Fruit fly (Drosophila melanogaster) whole organism: ENCODE data around the gene eIF4E1.

Experiments used
- CG8478 ChIP-seq: fragments of >200 bp; optimal IDR thresholded peaks from 2 replicates; lab custom pipeline; 2018; ENCODE audit warnings: inconsistent platforms
- Dll ChIP-seq: fragments of >200 bp; optimal IDR thresholded peaks from 2 replicates; lab custom pipeline; 2017
- EcR ChIP-seq, 2 experiments: fragments of >200 bp; optimal IDR thresholded peaks; 2 replicates each; lab custom pipeline; 2017; ENCODE audit warnings: missing biosample characterization in 2 of 2, missing genetic modification characterization in 2 of 2, missing genetic modification reagents in 2 of 2
- pan ChIP-seq: fragments of >200 bp; optimal IDR thresholded peaks from 2 replicates; lab custom pipeline; 2017
- psq ChIP-seq: fragments of >200 bp; optimal IDR thresholded peaks from 2 replicates; lab custom pipeline; 2017
- usp ChIP-seq: fragments of >200 bp; optimal IDR thresholded peaks from 2 replicates; lab custom pipeline; 2017; ENCODE audit warnings: missing biosample characterization, missing genetic modification characterization, mixed read lengths

dm6 chr3L:9361894-9362293 is 40.4 kb downstream of the eIF4E1 start, which contains the start of gene CG34456:
- TF ChIP-seq psq (lab: Kevin White, UChicago), result no peak
- no peak for TF ChIP-seq pan (lab: Kevin White, UChicago)
- TF ChIP-seq CG8478 (lab: Kevin White, UChicago), result no peak
- no peak for TF ChIP-seq Dll (lab: Kevin White, UChicago)
- TF ChIP-seq usp (GFP tag; lab: Kevin White, UChicago), result no peak
- no peak for TF ChIP-seq EcR (GFP tag; optimal IDR thresholded peaks at IDR 0.05; lab: Kevin White, UChicago)
